Fruit fly (Drosophila melanogaster) whole organism, embryonic: ENCODE measurements around the gene Bap60.

Source experiments
- Atf3 ChIP-seq: fragments of 200-800 bp; sonication (Bioruptor generic); optimal IDR thresholded peaks from 3 replicates; lab custom pipeline; 2016; ENCODE audit warnings: missing biosample characterization, missing genetic modification characterization
- B-H1 ChIP-seq: fragments of 200-800 bp; sonication (Bioruptor generic); IDR thresholded peaks from 3 replicates; pipeline ENCODE4 v1.3.6; 2022; ENCODE audit warnings: missing biosample characterization, missing genetic modification characterization
- CG11456 ChIP-seq: fragments of 200-800 bp; sonication (Bioruptor generic); IDR thresholded peaks from 3 replicates; pipeline ENCODE4 v1.3.6; 2022; ENCODE audit warnings: missing biosample characterization, missing genetic modification characterization
- CG12659 ChIP-seq: fragments of 200-800 bp; sonication (Bioruptor generic); optimal IDR thresholded peaks from 3 replicates; lab custom pipeline; 2017; ENCODE audit warnings: mild to moderate bottlenecking, missing biosample characterization, missing genetic modification reagents, missing genetic modification characterization
- CG12942 ChIP-seq: fragments of 200-800 bp; sonication (Bioruptor generic); optimal IDR thresholded peaks from 3 replicates; lab custom pipeline; 2016; ENCODE audit warnings: missing biosample characterization, missing genetic modification characterization
- CG13624 ChIP-seq: fragments of 200-800 bp; sonication (Bioruptor generic); optimal IDR thresholded peaks from 2 replicates; lab custom pipeline; 2016; ENCODE audit warnings: missing biosample characterization, missing genetic modification characterization
- CG14441 ChIP-seq: fragments of 200-800 bp; sonication (Bioruptor generic); IDR thresholded peaks from 2 replicates; pipeline ENCODE4 v1.3.6; 2022; ENCODE audit warnings: missing biosample characterization, missing genetic modification characterization
- CG1529 ChIP-seq: fragments of 200-800 bp; sonication (Bioruptor generic); optimal IDR thresholded peaks from 3 replicates; lab custom pipeline; 2018; ENCODE audit warnings: missing biosample characterization, missing genetic modification characterization
- CG16813 ChIP-seq: fragments of 200-800 bp; sonication (Bioruptor generic); IDR thresholded peaks from 3 replicates; pipeline ENCODE4 v1.3.6; 2022; ENCODE audit warnings: missing biosample characterization, missing genetic modification characterization; ENCODE audit not compliant: partially characterized antibody
- CG17359 ChIP-seq: fragments of 200-800 bp; sonication (Bioruptor generic); optimal IDR thresholded peaks from 3 replicates; lab custom pipeline; 2018; ENCODE audit warnings: missing biosample characterization, mild to moderate bottlenecking, missing genetic modification characterization, moderate library complexity
- CG18011 ChIP-seq: fragments of 200-800 bp; sonication (Bioruptor generic); optimal IDR thresholded peaks from 2 replicates; lab custom pipeline; 2017; ENCODE audit warnings: missing biosample characterization, missing genetic modification characterization, mild to moderate bottlenecking, moderate library complexity, missing genotype
- CG32767 ChIP-seq: fragments of 200-800 bp; sonication (Bioruptor generic); IDR thresholded peaks from 2 replicates; pipeline ENCODE4 v1.3.6; 2022; ENCODE audit warnings: missing biosample characterization, missing genetic modification characterization
- CG4820 ChIP-seq: fragments of 200-800 bp; sonication (Bioruptor generic); optimal IDR thresholded peaks from 3 replicates; lab custom pipeline; 2016; ENCODE audit warnings: missing biosample characterization, missing genetic modification characterization
- CG6683 ChIP-seq: fragments of 200-800 bp; sonication (Bioruptor generic); optimal IDR thresholded peaks from 2 replicates; lab custom pipeline; 2017; ENCODE audit warnings: missing biosample characterization, mild to moderate bottlenecking, missing genetic modification characterization, missing genetic modification reagents
- CG6791 ChIP-seq: fragments of 200-800 bp; sonication (Bioruptor generic); IDR thresholded peaks from 3 replicates; pipeline ENCODE4 v1.3.6; 2022; ENCODE audit warnings: missing biosample characterization, missing genetic modification characterization; ENCODE audit not compliant: partially characterized antibody
- CG7372 ChIP-seq: fragments of 200-800 bp; sonication (Bioruptor generic); IDR thresholded peaks from 2 replicates; pipeline ENCODE4 v1.3.6; 2022; ENCODE audit warnings: missing biosample characterization, missing genetic modification characterization
- CG7556 ChIP-seq: fragments of 200-800 bp; sonication (Bioruptor generic); optimal IDR thresholded peaks from 2 replicates; lab custom pipeline; 2017; ENCODE audit warnings: missing biosample characterization, mild to moderate bottlenecking, missing genetic modification characterization
- CG7928 ChIP-seq: fragments of 200-800 bp; sonication (Bioruptor generic); optimal IDR thresholded peaks from 2 replicates; lab custom pipeline; 2017; ENCODE audit warnings: missing biosample characterization, mild to moderate bottlenecking, missing genetic modification characterization
- CG7963 ChIP-seq: fragments of 200-800 bp; sonication (Bioruptor generic); IDR thresholded peaks from 3 replicates; pipeline ENCODE4 v1.3.6; 2022; ENCODE audit warnings: missing biosample characterization, missing genetic modification characterization; ENCODE audit not compliant: partially characterized antibody
- CG9727 ChIP-seq: fragments of 200-800 bp; sonication (Bioruptor generic); optimal IDR thresholded peaks from 3 replicates; lab custom pipeline; 2017; ENCODE audit warnings: missing biosample characterization, mild to moderate bottlenecking, missing genetic modification characterization
- CTCF ChIP-seq: fragments of 200-800 bp; sonication (Bioruptor generic); optimal IDR thresholded peaks from 2 replicates; lab custom pipeline; 2017; ENCODE audit warnings: missing biosample characterization, mild to moderate bottlenecking, missing genetic modification characterization, moderate library complexity
- CoRest ChIP-seq: fragments of 200-800 bp; sonication (Bioruptor generic); optimal IDR thresholded peaks from 3 replicates; lab custom pipeline; 2018; ENCODE audit warnings: missing biosample characterization, mild to moderate bottlenecking, missing genetic modification characterization, moderate library complexity
- Dad ChIP-seq: fragments of 200-800 bp; sonication (Bioruptor generic); optimal IDR thresholded peaks from 3 replicates; lab custom pipeline; 2016; ENCODE audit warnings: missing biosample characterization, missing genetic modification characterization
- Dek ChIP-seq: fragments of 200-800 bp; sonication (Bioruptor generic); optimal IDR thresholded peaks from 3 replicates; lab custom pipeline; 2019; ENCODE audit warnings: missing biosample characterization, mild to moderate bottlenecking, missing genetic modification characterization, moderate library complexity
- Doc3 ChIP-seq: fragments of 200-800 bp; sonication (Bioruptor generic); IDR thresholded peaks from 3 replicates; pipeline ENCODE4 v1.3.6; 2022; ENCODE audit warnings: missing biosample characterization, missing genetic modification characterization; ENCODE audit not compliant: partially characterized antibody
- Eip74EF ChIP-seq, 2 experiments: fragments of 200-800 bp in 1 of 2; fragments of >200 bp in 1 of 2; sonication (Bioruptor generic) in 1 of 2; optimal IDR thresholded peaks; 2 replicates each; lab custom pipeline; 2017 to 2019; ENCODE audit warnings: missing biosample characterization in 2 of 2, missing genetic modification characterization in 2 of 2, mild to moderate bottlenecking in 1 of 2, moderate library complexity in 1 of 2
- Ets65A ChIP-seq: fragments of 200-800 bp; sonication (Bioruptor generic); peaks from one replicate; lab custom pipeline; 2016; ENCODE audit warnings: missing biosample characterization, missing genetic modification characterization
- GATAe ChIP-seq: fragments of 200-800 bp; sonication (Bioruptor generic); conservative IDR thresholded peaks from 2 replicates; pipeline ENCODE4 v1.3.6; 2022; ENCODE audit warnings: missing biosample characterization, missing genetic modification characterization
- HmgD ChIP-seq: fragments of 200-800 bp; sonication (Bioruptor generic); optimal IDR thresholded peaks from 3 replicates; lab custom pipeline; 2016; ENCODE audit warnings: missing biosample characterization, missing genetic modification characterization
- Hmx ChIP-seq: fragments of 200-800 bp; sonication (Bioruptor generic); optimal IDR thresholded peaks from 2 replicates; lab custom pipeline; 2016; ENCODE audit warnings: missing biosample characterization, missing genetic modification characterization
- Lhr ChIP-seq: fragments of 200-800 bp; sonication (Bioruptor generic); optimal IDR thresholded peaks from 3 replicates; lab custom pipeline; 2017; ENCODE audit warnings: mild to moderate bottlenecking, missing biosample characterization, missing genetic modification reagents, missing genetic modification characterization
- Lim3 ChIP-seq: fragments of 200-800 bp; sonication (Bioruptor generic); IDR thresholded peaks from 2 replicates; pipeline ENCODE4 v1.3.6; 2022; ENCODE audit warnings: missing biosample characterization, missing genetic modification characterization
- Optix ChIP-seq: fragments of 200-800 bp; sonication (Bioruptor generic); IDR thresholded peaks from 3 replicates; pipeline ENCODE4 v1.3.6; 2022; ENCODE audit warnings: missing biosample characterization, missing genetic modification characterization
- Ptx1 ChIP-seq: fragments of 200-800 bp; sonication (Bioruptor generic); IDR thresholded peaks from 2 replicates; pipeline ENCODE4 v1.3.6; 2022; ENCODE audit warnings: missing biosample characterization, missing genetic modification characterization
- Six4 ChIP-seq: fragments of 200-800 bp; sonication (Bioruptor generic); optimal IDR thresholded peaks from 2 replicates; lab custom pipeline; 2016; ENCODE audit warnings: missing biosample characterization, missing genetic modification characterization
- Vsx1 ChIP-seq: fragments of 200-800 bp; sonication (Bioruptor generic); optimal IDR thresholded peaks from 2 replicates; lab custom pipeline; 2017; ENCODE audit warnings: missing biosample characterization, mild to moderate bottlenecking, missing genetic modification characterization, missing genetic modification reagents
- bowl ChIP-seq: fragments of 200-800 bp; sonication (Bioruptor generic); IDR thresholded peaks from 2 replicates; pipeline ENCODE4 v1.3.6; 2022; ENCODE audit warnings: missing biosample characterization, missing genetic modification characterization
- chm ChIP-seq: fragments of 200-800 bp; sonication (Bioruptor generic); IDR thresholded peaks from 2 replicates; pipeline ENCODE4 v1.3.6; 2022; ENCODE audit warnings: missing biosample characterization, missing genetic modification characterization
- ems ChIP-seq: fragments of 200-800 bp; sonication (Bioruptor generic); optimal IDR thresholded peaks from 3 replicates; lab custom pipeline; 2016; ENCODE audit warnings: missing biosample characterization, missing genetic modification characterization
- fu2 ChIP-seq: fragments of 200-800 bp; sonication (Bioruptor generic); optimal IDR thresholded peaks from 2 replicates; lab custom pipeline; 2016; ENCODE audit warnings: missing biosample characterization, missing genetic modification characterization
- hb ChIP-seq: fragments of 200-800 bp; sonication (Bioruptor generic); IDR thresholded peaks from 3 replicates; pipeline ENCODE4 v1.3.6; 2022; ENCODE audit warnings: missing biosample characterization, missing genetic modification characterization; ENCODE audit not compliant: partially characterized antibody
- inv ChIP-seq: fragments of 200-800 bp; sonication (Bioruptor generic); IDR thresholded peaks from 2 replicates; pipeline ENCODE4 v1.3.6; 2022; ENCODE audit warnings: missing biosample characterization, missing genetic modification characterization; ENCODE audit not compliant: partially characterized antibody
- knrl ChIP-seq: fragments of 200-800 bp; sonication (Bioruptor generic); IDR thresholded peaks from 3 replicates; pipeline ENCODE4 v1.3.6; 2022; ENCODE audit warnings: missing biosample characterization, missing genetic modification characterization; ENCODE audit not compliant: partially characterized antibody
- luna ChIP-seq: fragments of 200-800 bp; sonication (Bioruptor generic); optimal IDR thresholded peaks from 2 replicates; lab custom pipeline; 2016; ENCODE audit warnings: missing biosample characterization, missing genetic modification characterization
- sens ChIP-seq: fragments of 200-800 bp; sonication (Bioruptor generic); peaks from one replicate; lab custom pipeline; 2016; ENCODE audit warnings: missing biosample characterization, missing genetic modification characterization
- so ChIP-seq: fragments of 200-800 bp; sonication (Bioruptor generic); IDR thresholded peaks from 3 replicates; pipeline ENCODE4 v1.3.6; 2022; ENCODE audit warnings: missing biosample characterization, missing genetic modification characterization
- stc ChIP-seq: fragments of 200-800 bp; sonication (Bioruptor generic); IDR thresholded peaks from 2 replicates; pipeline ENCODE4 v1.3.6; 2022; ENCODE audit warnings: missing biosample characterization, missing genetic modification characterization
- toy ChIP-seq: fragments of 200-800 bp; sonication (Bioruptor generic); IDR thresholded peaks from 2 replicates; pipeline ENCODE4 v1.3.6; 2022; ENCODE audit warnings: missing biosample characterization, missing genetic modification characterization
- ttk ChIP-seq: fragments of 200-800 bp; sonication (Bioruptor generic); IDR thresholded peaks from 2 replicates; pipeline ENCODE4 v2.1.2; 2022; ENCODE audit warnings: missing biosample characterization, missing genetic modification characterization
- wor ChIP-seq: fragments of 200-800 bp; sonication (Bioruptor generic); IDR thresholded peaks from 2 replicates; pipeline ENCODE4 v1.3.6; 2022; ENCODE audit warnings: missing biosample characterization, missing genetic modification characterization

Bap60 gene

DNA sequence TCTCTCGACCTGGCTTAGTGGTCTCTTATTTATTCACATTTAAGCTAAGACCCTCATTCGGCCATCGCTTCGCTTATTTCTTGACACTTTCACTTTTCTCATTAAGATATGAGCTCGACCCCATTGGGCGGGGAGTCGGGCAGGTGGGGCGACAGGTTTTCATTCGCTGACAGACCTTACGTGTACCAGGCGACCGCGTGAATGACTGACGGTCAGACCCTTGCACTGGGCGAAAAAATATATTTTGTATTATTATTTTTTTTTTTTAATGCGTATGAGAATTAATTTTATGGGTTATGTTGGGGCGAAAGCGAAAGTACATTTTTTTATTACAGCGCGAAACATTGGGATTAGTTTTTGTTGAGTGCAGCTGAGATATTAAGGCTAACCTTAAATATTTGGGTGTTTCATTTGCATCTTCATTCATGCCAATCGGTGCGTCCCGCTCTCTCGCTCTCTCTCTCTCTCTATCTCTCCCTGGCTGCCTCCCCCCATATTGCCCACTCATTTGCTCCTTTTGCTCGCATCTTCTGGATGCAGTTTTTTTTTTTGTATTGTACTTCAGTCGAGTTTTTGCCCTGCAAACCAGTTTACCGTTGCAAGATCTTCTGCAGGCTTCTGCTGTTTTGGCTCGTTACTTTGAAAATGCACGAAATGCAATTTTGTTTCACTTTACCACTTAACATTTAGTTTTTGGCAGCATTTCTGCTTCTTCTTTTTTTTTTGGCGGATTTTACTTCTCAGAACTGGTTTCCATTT lies 22.2 kb downstream of the Bap60 start (continued):
- TF ChIP-seq Doc3 (GFP tag; lab: Robert Waterston, UW) (no peak), so (peak; percentile 67; the same call in 1 of the 3 replicates), knrl (no peak), Dad (GFP tag; lab: Kevin White, UChicago) (no peak), chm (GFP tag; lab: Robert Waterston, UW) (0 out of 2 replicates have a peak, but pooled peaks have one; percentile 13), CG32767 (GFP tag; lab: Robert Waterston, UW) (0 out of 2 replicates have a peak, but pooled peaks have one; percentile 53), CG12659 (GFP tag; lab: Kevin White, UChicago) (no peak), CG1529 (GFP tag; lab: Kevin White, UChicago) (peak; percentile 16), CG18011 (GFP tag; lab: Kevin White, UChicago) (no peak), toy (GFP tag; lab: Robert Waterston, UW) (no peak), Lim3 (GFP tag; lab: Robert Waterston, UW) (peak; percentile 61; the same call in 1 of the 2 replicates), Dek (no peak), Ets65A (GFP tag; lab: Kevin White, UChicago) (peak; percentile 15), GATAe (GFP tag; lab: Robert Waterston, UW) (no peak), CG7928 (GFP tag; lab: Kevin White, UChicago) (no peak), ems (GFP tag; lab: Kevin White, UChicago) (peak; percentile 34), CG13624 (GFP tag; lab: Kevin White, UChicago) (no peak), CG14441 (GFP tag; lab: Robert Waterston, UW) (peak; percentile 66), Six4 (no peak), Hmx (no peak), CTCF (GFP tag; lab: Kevin White, UChicago) (peak; percentile 16), CG4820 (GFP tag; lab: Kevin White, UChicago) (no peak), CG6683 (GFP tag; lab: Kevin White, UChicago) (no peak), stc (GFP tag; lab: Robert Waterston, UW) (peak; percentile 69), ttk (GFP tag; lab: Robert Waterston, UW) (peak; percentile 66; the same call in 1 of the 2 replicates), luna (GFP tag; lab: Kevin White, UChicago) (no peak), Lhr (no peak), CoRest (tag; lab: Kevin White, UChicago) (peak; percentile 37), CG12942 (GFP tag; lab: Kevin White, UChicago) (no peak), HmgD (no peak), Vsx1 (GFP tag; lab: Kevin White, UChicago) (no peak), Optix (GFP tag; lab: Robert Waterston, UW) (peak; percentile 82), B-H1 (peak; percentile 67), CG16813 (GFP tag; lab: Robert Waterston, UW) (no peak), CG6791 (no peak), Eip74EF (GFP tag; optimal IDR thresholded peaks at IDR 0.05; lab: Kevin White, UChicago) (peak in 1 of 2 experiments; percentile 45), CG9727 (GFP tag; lab: Kevin White, UChicago) (peak; percentile 28), fu2 (GFP tag; lab: Kevin White, UChicago) (no peak), Ptx1 (GFP tag; lab: Robert Waterston, UW) (peak; percentile 74), CG11456 (peak; percentile 60; the same call in 1 of the 3 replicates), CG7963 (no peak), CG7556 (GFP tag; lab: Kevin White, UChicago) (peak; percentile 39), inv (GFP tag; lab: Robert Waterston, UW) (no peak), wor (GFP tag; lab: Robert Waterston, UW) (peak; percentile 70), hb (GFP tag; lab: Robert Waterston, UW) (no peak), CG17359 (tag; lab: Kevin White, UChicago) (peak; percentile 58), Atf3 (no peak), sens (GFP tag; lab: Kevin White, UChicago) (peak; percentile 73), bowl (GFP tag; lab: Robert Waterston, UW) (peak; percentile 76), CG7372 (0 out of 2 replicates have a peak, but pooled peaks have one; percentile 11)
